Worm (Caenorhabditis elegans) whole organism, early embryonic: ENCODE results near the gene drh-1.

Experiments
- B0310.2 ChIP-seq: sonication (generic microtip); optimal IDR thresholded peaks from 2 replicates; lab custom pipeline; 2016; ENCODE audit warnings: mild to moderate bottlenecking, missing genetic modification characterization, missing compliant biosample characterization
- aly-1 ChIP-seq: sonication (generic microtip); optimal IDR thresholded peaks from 2 replicates; lab custom pipeline; 2016; ENCODE audit warnings: missing genetic modification characterization, missing compliant biosample characterization
- ama-1 ChIP-seq: fragments of 150-350 bp; optimal IDR thresholded peaks from 2 replicates; lab custom pipeline; 2014
- ets-7 ChIP-seq: sonication (generic microtip); optimal IDR thresholded peaks from 2 replicates; lab custom pipeline; 2016; ENCODE audit warnings: missing genotype, missing genetic modification characterization, missing compliant biosample characterization
- hnd-1 ChIP-seq: sonication (generic microtip); optimal IDR thresholded peaks from 2 replicates; lab custom pipeline; 2016; ENCODE audit warnings: missing genetic modification characterization, missing compliant biosample characterization
- scrt-1 ChIP-seq: fragments of 200-800 bp; sonication (Bioruptor generic); IDR thresholded peaks from 2 replicates; pipeline ENCODE4 v1.3.6; 2022; ENCODE audit warnings: missing genetic modification characterization, missing compliant biosample characterization

ce11 chrIV:6638256-6638655 lies 25.1 kb upstream of the drh-1 start, which contains the start of gene C01B10.7:
- no peak for TF ChIP-seq hnd-1 (tag; lab: Kevin White, UChicago)
- TF ChIP-seq aly-1 (tag; lab: Kevin White, UChicago): no peak
- no peak for TF ChIP-seq ets-7
- no peak for TF ChIP-seq ama-1 (lab: Kevin White, UChicago)
- no peak for TF ChIP-seq scrt-1 (GFP tag; lab: Robert Waterston, UW)
- TF ChIP-seq B0310.2: no peak
